Fruit fly (Drosophila melanogaster): ENCODE measurements around the gene CG42359.

The CG42359 gene

dm6 chr3R:19156670-19157402, 5.3 kb downstream of the CG42359 start, which contains the start of gene nanos (continued):
- peak; percentile 50 for TF ChIP-seq Fer3 (tag; optimal IDR thresholded peaks at IDR 0.05)
- TF ChIP-seq ara (GFP tag; IDR thresholded peaks at IDR 0.05): peak; percentile 55
- no peak for TF ChIP-seq Ravus (GFP tag; IDR thresholded peaks at IDR 0.05)
- TF ChIP-seq vnd (GFP tag; IDR thresholded peaks at IDR 0.05; ENCODE audit: partially characterized antibody): peak; percentile 98
- peak; percentile 92 for TF ChIP-seq sob (GFP tag; IDR thresholded peaks at IDR 0.05)
- peak; percentile 13 for TF ChIP-seq lbe (GFP tag; optimal IDR thresholded peaks at IDR 0.05)
- peak; percentile 89 for TF ChIP-seq bigmax (GFP tag; optimal IDR thresholded peaks at IDR 0.05)
- TF ChIP-seq CG11560 (tag; IDR thresholded peaks at IDR 0.05): no peak
- TF ChIP-seq ac (GFP tag; optimal IDR thresholded peaks at IDR 0.05): no peak
- peak; percentile 83 for TF ChIP-seq CG2120 (GFP tag; optimal IDR thresholded peaks at IDR 0.05)
- TF ChIP-seq zen2 (GFP tag; IDR thresholded peaks at IDR 0.05; ENCODE audit: partially characterized antibody): peak; percentile 99
- TF ChIP-seq CrebB (tag; optimal IDR thresholded peaks at IDR 0.05): peak; percentile 57
- no peak for TF ChIP-seq CG7357 (GFP tag; IDR thresholded peaks at IDR 0.05)
- TF ChIP-seq CG7556 (GFP tag; optimal IDR thresholded peaks at IDR 0.05): peak; percentile 14
- TF ChIP-seq eve (GFP tag; optimal IDR thresholded peaks at IDR 0.05): no peak
- TF ChIP-seq tin (GFP tag; optimal IDR thresholded peaks at IDR 0.05): peak; percentile 67
- peak; percentile 58; the same call in 1 of the 2 replicates for TF ChIP-seq Atf6 (GFP tag; IDR thresholded peaks at IDR 0.05)
- peak; percentile 100 for TF ChIP-seq amos (GFP tag; IDR thresholded peaks at IDR 0.05; ENCODE audit: partially characterized antibody)
- TF ChIP-seq stwl (tag; optimal IDR thresholded peaks at IDR 0.05): peak; percentile 61
- peak; percentile 50 for TF ChIP-seq Bdp1 (GFP tag; optimal IDR thresholded peaks at IDR 0.05)
- TF ChIP-seq CG5245 (GFP tag; optimal IDR thresholded peaks at IDR 0.05): no peak
- TF ChIP-seq CG6254 (GFP tag; optimal IDR thresholded peaks at IDR 0.05): no peak
- peak; percentile 58 for TF ChIP-seq CG12942 (GFP tag; optimal IDR thresholded peaks at IDR 0.05)
- peak; percentile 54 for TF ChIP-seq CG1602 (GFP tag; optimal IDR thresholded peaks at IDR 0.05)
- no peak for TF ChIP-seq gsb-n (tag; optimal IDR thresholded peaks at IDR 0.05)
- peak; percentile 64 for TF ChIP-seq CG14441 (GFP tag; IDR thresholded peaks at IDR 0.05)
- TF ChIP-seq CG4854 (GFP tag; optimal IDR thresholded peaks at IDR 0.05): no peak
- TF ChIP-seq Asciz (GFP tag; optimal IDR thresholded peaks at IDR 0.05): no peak
- peak; percentile 66 for TF ChIP-seq vvl (GFP tag; IDR thresholded peaks at IDR 0.05)
- TF ChIP-seq Hand (GFP tag; optimal IDR thresholded peaks at IDR 0.05): no peak
- TF ChIP-seq CG14965 (GFP tag; optimal IDR thresholded peaks at IDR 0.05; ENCODE audit: borderline replicate concordance): no peak
- peak; percentile 99 for TF ChIP-seq CG42726 (GFP tag; IDR thresholded peaks at IDR 0.05; ENCODE audit: partially characterized antibody)
- TF ChIP-seq CG33557 (GFP tag; optimal IDR thresholded peaks at IDR 0.05): peak; percentile 22
- peak; percentile 3 for TF ChIP-seq cato (GFP tag; optimal IDR thresholded peaks at IDR 0.05; ENCODE audit: borderline replicate concordance)
- no peak for TF ChIP-seq Vsx1 (GFP tag; optimal IDR thresholded peaks at IDR 0.05)
- TF ChIP-seq CG2199 (GFP tag; IDR thresholded peaks at IDR 0.05): no peak
- peak; percentile 38 for TF ChIP-seq NK7.1 (GFP tag; optimal IDR thresholded peaks at IDR 0.05)
- TF ChIP-seq nerfin-1 (tag; optimal IDR thresholded peaks at IDR 0.05): peak; percentile 14
- TF ChIP-seq Ets65A (GFP tag): peak; percentile 96
- peak; percentile 93 for TF ChIP-seq HmgZ (tag; optimal IDR thresholded peaks at IDR 0.05)
- peak; percentile 98 for TF ChIP-seq CG7963 (GFP tag; IDR thresholded peaks at IDR 0.05; ENCODE audit: partially characterized antibody)
- no peak for TF ChIP-seq disco-r (GFP tag; optimal IDR thresholded peaks at IDR 0.05)
- no peak for TF ChIP-seq Lpt (GFP tag; optimal IDR thresholded peaks at IDR 0.05)
- no peak for TF ChIP-seq otp (GFP tag; IDR thresholded peaks at IDR 0.05)
- peak; percentile 96 for TF ChIP-seq CG9932 (GFP tag; IDR thresholded peaks at IDR 0.05)
- no peak for TF ChIP-seq z (GFP tag; IDR thresholded peaks at IDR 0.05)
- TF ChIP-seq MTF-1 (GFP tag; optimal IDR thresholded peaks at IDR 0.05; ENCODE audit: borderline replicate concordance): peak; percentile 32
- no peak for TF ChIP-seq Sox102F (GFP tag; optimal IDR thresholded peaks at IDR 0.05)
- TF ChIP-seq CG18764 (GFP tag; optimal IDR thresholded peaks at IDR 0.05): peak; percentile 23
